Worm (Caenorhabditis elegans) whole organism, late embryonic: ENCODE data around the gene F45D11.11.

ENCODE experiments used
- C08G9.2 ChIP-seq: sonication (generic microtip); optimal IDR thresholded peaks from 2 replicates; lab custom pipeline; 2016; ENCODE audit warnings: mild to moderate bottlenecking, missing genetic modification characterization, moderate library complexity, missing compliant biosample characterization
- ahr-1 ChIP-seq: sonication (generic microtip); optimal IDR thresholded peaks from 2 replicates; lab custom pipeline; 2016; ENCODE audit warnings: missing genetic modification characterization, missing compliant biosample characterization
- ceh-14 ChIP-seq: sonication (generic microtip); optimal IDR thresholded peaks from 2 replicates; lab custom pipeline; 2016; ENCODE audit warnings: missing genotype, missing genetic modification characterization, missing compliant biosample characterization
- ceh-31 ChIP-seq: sonication (generic microtip); optimal IDR thresholded peaks from 2 replicates; lab custom pipeline; 2016; ENCODE audit warnings: missing genetic modification characterization, missing compliant biosample characterization
- gmeb-2 ChIP-seq: sonication (generic microtip); optimal IDR thresholded peaks from 2 replicates; lab custom pipeline; 2016; ENCODE audit warnings: missing genetic modification characterization, inconsistent platforms, missing compliant biosample characterization
- lim-6 ChIP-seq: sonication (generic microtip); optimal IDR thresholded peaks from 2 replicates; lab custom pipeline; 2016; ENCODE audit warnings: missing genetic modification characterization, missing compliant biosample characterization
- nfya-1 ChIP-seq: sonication (generic microtip); optimal IDR thresholded peaks from 2 replicates; lab custom pipeline; 2017; ENCODE audit warnings: missing genetic modification characterization, mild to moderate bottlenecking, missing compliant biosample characterization, antibody characterized with exemption, moderate library complexity
- nhr-11 ChIP-seq: fragments of 150-350 bp; optimal IDR thresholded peaks from 2 replicates; lab custom pipeline; 2014; ENCODE audit warnings: missing biosample characterization, missing genetic modification characterization
- pros-1 ChIP-seq: fragments of 150-350 bp; optimal IDR thresholded peaks from 2 replicates; lab custom pipeline; 2014; ENCODE audit warnings: missing biosample characterization, missing genetic modification reagents, missing genetic modification characterization
- unc-42 ChIP-seq: sonication (generic microtip); optimal IDR thresholded peaks from 2 replicates; lab custom pipeline; 2016; ENCODE audit warnings: missing genotype, missing genetic modification characterization, missing compliant biosample characterization

DNA sequence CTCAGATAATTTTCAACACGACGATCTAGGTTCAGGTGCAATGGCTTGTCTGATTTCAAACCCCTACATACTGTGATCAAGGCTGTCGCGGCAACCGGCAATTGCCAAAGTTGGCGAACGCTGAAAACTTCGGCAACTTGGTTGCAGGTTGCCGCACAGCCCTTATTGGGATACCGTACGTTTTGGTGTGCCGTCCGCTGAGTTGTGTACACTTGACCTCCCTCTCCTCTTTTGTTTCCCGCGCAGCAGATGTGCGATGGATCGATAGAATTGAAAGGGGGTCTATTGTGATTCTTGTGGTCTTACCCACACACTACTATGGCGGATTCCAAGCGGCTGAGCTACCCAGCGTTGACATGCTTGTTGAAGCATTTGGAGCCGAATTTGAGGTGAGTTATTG is 35.8 kb downstream of the F45D11.11 start, which contains the start of the genes C32B5.18 and C32B5.7:
- TF ChIP-seq ceh-14: no peak
- no peak for TF ChIP-seq ceh-31 (tag; lab: Kevin White, UChicago)
- TF ChIP-seq nhr-11 (tag; lab: Kevin White, UChicago): no peak
- no peak for TF ChIP-seq gmeb-2 (tag; lab: Kevin White, UChicago)
- no peak for TF ChIP-seq unc-42
- TF ChIP-seq C08G9.2: no peak
- no peak for TF ChIP-seq ahr-1 (tag; lab: Kevin White, UChicago)
- TF ChIP-seq lim-6: no peak
- no peak for TF ChIP-seq nfya-1 (tag; lab: Kevin White, UChicago)
- no peak for TF ChIP-seq pros-1
